Worm (Caenorhabditis elegans): Measurements from ENCODE around the gene dgtr-1.
A peak's percentile ranks its signal among the peaks of the same experiment; 100 is the strongest.

dgtr-1 gene

DNA sequence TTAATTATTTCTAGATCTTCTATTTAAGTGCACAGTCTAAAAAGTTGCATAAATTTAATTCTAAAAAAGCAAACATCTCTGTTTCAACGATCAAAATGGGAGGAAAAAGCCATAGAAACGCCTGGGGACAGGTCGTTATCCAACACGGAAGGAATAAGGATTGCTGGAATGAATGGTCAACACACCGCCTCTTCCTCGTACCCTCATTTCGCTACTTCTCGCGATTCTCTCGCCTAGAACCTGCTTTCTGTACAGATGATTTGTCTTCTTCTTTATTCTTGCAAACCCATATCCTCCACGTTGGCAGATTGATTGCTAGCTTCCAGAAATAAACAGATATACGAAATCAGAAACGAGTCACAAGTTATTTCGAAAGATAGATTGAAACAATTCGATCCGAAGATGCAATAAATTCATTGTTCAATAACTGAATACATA is 18.0 kb downstream of the dgtr-1 start, which contains the start of gene dpy-11 (continued):
- no peak for TF ChIP-seq zim-3 (tag; optimal IDR thresholded peaks at IDR 0.05)
- TF ChIP-seq somi-1 (GFP tag; optimal IDR thresholded peaks at IDR 0.05) = peak; percentile 74
- TF ChIP-seq Y53G8AR.9 (GFP tag; conservative IDR thresholded peaks at IDR 0.05) = peak; percentile 72
- TF ChIP-seq lin-54 (GFP tag; optimal IDR thresholded peaks at IDR 0.05) = peak; percentile 28
- TF ChIP-seq hmg-1.2 (GFP tag; IDR thresholded peaks at IDR 0.05) = peak; percentile 51
- peak; percentile 35 for TF ChIP-seq chd-7 (tag; optimal IDR thresholded peaks at IDR 0.05)
- TF ChIP-seq ztf-26 (tag; optimal IDR thresholded peaks at IDR 0.05) = peak; percentile 58
- TF ChIP-seq nhr-179 (tag; optimal IDR thresholded peaks at IDR 0.05) = no peak
- peak; percentile 22; the same call in 1 of the 2 replicates for TF ChIP-seq nfyb-1 (GFP tag; IDR thresholded peaks at IDR 0.05)
- TF ChIP-seq let-607 (tag; optimal IDR thresholded peaks at IDR 0.05) = peak in 1 of 2 experiments; percentile 1
- no peak for TF ChIP-seq hlh-12 (tag; optimal IDR thresholded peaks at IDR 0.05)
- peak; percentile 47 for TF ChIP-seq unc-130 (GFP tag; optimal IDR thresholded peaks at IDR 0.05)
- no peak for TF ChIP-seq fkh-3 (tag; optimal IDR thresholded peaks at IDR 0.05)
- TF ChIP-seq ceh-100 (GFP tag; IDR thresholded peaks at IDR 0.05) = no peak
- TF ChIP-seq madf-10 (tag; optimal IDR thresholded peaks at IDR 0.05) = no peak
- TF ChIP-seq F49E8.2 (tag; optimal IDR thresholded peaks at IDR 0.05; ENCODE audit: insufficient read depth) = no peak
- no peak for TF ChIP-seq snpc-1.1 (tag; optimal IDR thresholded peaks at IDR 0.05; ENCODE audit: insufficient read depth)
- no peak for TF ChIP-seq C06A6.2 (GFP tag; conservative IDR thresholded peaks at IDR 0.05)
- no peak for TF ChIP-seq rpc-1 (optimal IDR thresholded peaks at IDR 0.05)
- no peak for TF ChIP-seq rpc-1 (tag; optimal IDR thresholded peaks at IDR 0.05)
- 0 out of 2 replicates have a peak, but pooled peaks have one; percentile 80 for TF ChIP-seq bed-1 (GFP tag; IDR thresholded peaks at IDR 0.05)
- TF ChIP-seq aptf-2 (GFP tag; conservative IDR thresholded peaks at IDR 0.05) = no peak
- no peak for TF ChIP-seq F57A8.1 (GFP tag; optimal IDR thresholded peaks at IDR 0.05)
- peak; percentile 25; the same call in 1 of the 2 replicates for TF ChIP-seq egl-44 (GFP tag; IDR thresholded peaks at IDR 0.05)
- no peak for TF ChIP-seq F57C9.4 (tag; optimal IDR thresholded peaks at IDR 0.05)
- TF ChIP-seq lin-26 (GFP tag; IDR thresholded peaks at IDR 0.05) = peak; percentile 27; the same call in 1 of the 2 replicates
- TF ChIP-seq ceh-58 (GFP tag; IDR thresholded peaks at IDR 0.05) = no peak
- TF ChIP-seq efl-1 (GFP tag; optimal IDR thresholded peaks at IDR 0.05) = no peak
- no peak for TF ChIP-seq him-1 (tag; optimal IDR thresholded peaks at IDR 0.05)
- no peak for TF ChIP-seq ztf-6 (GFP tag; IDR thresholded peaks at IDR 0.05)
- no peak for TF ChIP-seq let-526 (GFP tag; IDR thresholded peaks at IDR 0.05)
- peak; percentile 92 for TF ChIP-seq B0336.3 (GFP tag; IDR thresholded peaks at IDR 0.05)
- no peak for TF ChIP-seq lsl-1 (GFP tag; optimal IDR thresholded peaks at IDR 0.05)
- peak; percentile 23; the same call in 1 of the 2 replicates for TF ChIP-seq hmg-20 (GFP tag; IDR thresholded peaks at IDR 0.05)
- TF ChIP-seq ceh-91 (GFP tag; IDR thresholded peaks at IDR 0.05) = no peak
- no peak for TF ChIP-seq B0035.1 (tag; optimal IDR thresholded peaks at IDR 0.05)
- TF ChIP-seq Y79H2A.3 (GFP tag; conservative IDR thresholded peaks at IDR 0.05) = no peak
- no peak for TF ChIP-seq B0019.2 (GFP tag; conservative IDR thresholded peaks at IDR 0.05)
- no peak for TF ChIP-seq rec-8 (tag; optimal IDR thresholded peaks at IDR 0.05)
- TF ChIP-seq madf-6 (GFP tag; IDR thresholded peaks at IDR 0.05) = peak; percentile 61
- TF ChIP-seq lin-40 (tag; optimal IDR thresholded peaks at IDR 0.05) = peak; percentile 33
- no peak for TF ChIP-seq attf-3 (GFP tag; conservative IDR thresholded peaks at IDR 0.05)
- TF ChIP-seq die-1 (tag; optimal IDR thresholded peaks at IDR 0.05) = peak; percentile 41
- no peak for TF ChIP-seq nfya-2 (GFP tag; IDR thresholded peaks at IDR 0.05)
- no peak for TF ChIP-seq egl-18 (GFP tag; IDR thresholded peaks at IDR 0.05)
- TF ChIP-seq ztf-28 (GFP tag; IDR thresholded peaks at IDR 0.05) = no peak
- TF ChIP-seq F37B4.10 (GFP tag; IDR thresholded peaks at IDR 0.05) = 0 out of 2 replicates have a peak, but pooled peaks have one; percentile 6
- TF ChIP-seq zfh-2 (GFP tag; conservative IDR thresholded peaks at IDR 0.05) = no peak
- peak in 1 of 3 experiments; percentile 59 for TF ChIP-seq lin-35 (GFP tag; optimal IDR thresholded peaks at IDR 0.05)
